Worm (Caenorhabditis elegans) whole organism, L4/young adult: Measurements from ENCODE around the gene uba-1.

Source experiments
- dao-5 ChIP-seq: sonication (generic microtip); optimal IDR thresholded peaks from 2 replicates; lab custom pipeline; 2016; ENCODE audit warnings: missing genotype, missing genetic modification characterization, moderate library complexity, missing compliant biosample characterization
- him-1 ChIP-seq: sonication (generic microtip); optimal IDR thresholded peaks from 2 replicates; lab custom pipeline; 2016; ENCODE audit warnings: missing genotype, missing genetic modification reagents, missing genetic modification characterization, missing compliant biosample characterization

DNA sequence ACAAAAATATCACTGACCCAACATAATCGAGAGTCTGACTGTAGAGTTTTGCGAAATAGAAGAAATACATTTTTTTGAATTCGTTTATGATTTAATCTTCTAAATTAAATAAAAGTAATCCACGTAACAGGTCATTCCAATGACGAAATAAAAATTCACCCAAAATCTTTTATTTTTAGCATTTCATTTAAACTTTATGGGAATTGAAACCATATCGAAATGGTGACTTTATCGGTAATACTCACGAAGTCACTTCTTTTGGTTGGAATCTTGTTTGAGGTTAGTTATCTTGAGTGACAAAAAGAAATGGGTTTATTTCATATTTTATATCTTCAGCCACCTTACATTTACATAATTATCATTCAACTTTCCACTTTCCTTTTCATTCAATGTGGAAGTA, 22.1 kb downstream of the uba-1 start, which contains the start of the genes C47E12.12 and C47E12.10:
- TF ChIP-seq him-1 (tag; lab: Kevin White, UChicago) (no peak), dao-5 (tag; lab: Kevin White, UChicago) (no peak)
